Fruit fly (Drosophila melanogaster) ovary, adult (tissue): ENCODE data around the gene Mst77Y-4.
"Not testable (repeated sequence)": the region's sequence is repeated elsewhere in the genome, so short reads cannot be mapped to it uniquely, and the experiment has no call there.

Source experiments
- CG17801 ChIP-seq: fragments of 200-800 bp; optimal IDR thresholded peaks from 2 replicates; lab custom pipeline; 2019; ENCODE audit warnings: missing biosample characterization, mild to moderate bottlenecking, missing genetic modification characterization, moderate library complexity; ENCODE audit not compliant: partially characterized antibody

Gene Mst77Y-4

DNA sequence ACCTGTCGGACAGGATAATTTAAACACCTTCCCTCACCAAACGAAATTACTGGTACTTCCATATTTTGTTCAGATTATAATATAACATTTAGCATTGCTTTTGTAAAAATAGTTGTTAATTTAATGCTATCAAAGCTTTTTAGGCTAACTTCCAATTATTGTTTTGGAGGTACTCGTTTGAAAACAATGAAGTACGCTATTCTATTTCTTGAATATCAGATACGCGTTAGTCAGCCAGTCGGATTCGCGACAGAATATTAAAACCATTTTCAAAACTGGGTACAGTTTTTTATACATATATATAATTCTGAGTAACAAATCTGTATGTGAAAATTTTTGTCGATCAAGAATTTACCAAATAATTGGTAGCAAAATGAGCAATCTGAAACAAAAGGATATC, at the start of gene Mst77Y-4:
Mst77Y-4 (plus strand) TSS at position 301 of the 400 bp plus-strand sequence.
- not testable (repeated sequence) for TF ChIP-seq CG17801 (GFP tag; lab: Kevin White, UChicago)

DNA sequence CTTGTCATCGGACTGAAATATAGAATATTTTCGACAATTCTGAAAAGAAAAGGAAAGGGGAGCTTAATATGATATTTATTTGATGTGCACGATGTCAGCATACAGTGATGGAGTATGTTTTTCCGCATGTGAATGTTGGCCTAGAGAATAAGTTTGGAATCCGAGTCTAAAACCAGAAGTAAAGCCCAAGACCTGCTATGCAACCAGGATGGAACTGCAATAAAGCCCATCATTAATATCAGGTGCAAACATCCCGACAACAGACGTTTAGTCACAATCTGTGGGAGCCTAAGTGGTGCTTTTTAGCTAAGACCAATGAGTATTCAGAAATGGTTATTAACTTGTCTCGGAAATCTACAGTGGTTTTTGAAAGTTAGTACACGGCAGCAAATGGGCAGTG, 31.5 kb upstream of the Mst77Y-4 start, which contains the start of gene CG46192:
CG46192 (minus strand) TSS at position 101 of the 400 bp plus-strand sequence.
- not testable (repeated sequence) for TF ChIP-seq CG17801 (GFP tag; lab: Kevin White, UChicago)

DNA sequence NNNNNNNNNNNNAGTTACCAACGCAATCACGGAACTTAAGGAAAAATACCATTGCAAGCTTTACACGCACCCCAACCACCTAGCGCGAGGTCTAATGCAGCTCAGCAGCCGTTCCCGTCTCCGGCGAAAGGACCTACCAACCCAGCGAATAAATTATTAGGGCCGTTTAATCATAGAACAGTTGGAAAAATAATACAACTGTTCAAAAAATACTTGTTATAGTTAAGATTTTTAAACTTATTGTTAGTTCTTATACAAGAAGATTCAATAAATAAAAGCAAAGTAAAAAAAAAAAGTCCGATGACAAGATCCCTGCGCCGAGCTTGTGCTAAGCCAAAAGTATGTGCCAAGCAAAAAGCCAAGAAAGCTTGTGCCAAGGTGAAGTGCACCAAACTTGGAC, 21.9 kb upstream of the Mst77Y-4 start, which contains the start of gene CG46193:
CG46193 (plus strand) TSS at position 301 of the 400 bp plus-strand sequence.
- not testable (repeated sequence) for TF ChIP-seq CG17801 (GFP tag; lab: Kevin White, UChicago)

DNA sequence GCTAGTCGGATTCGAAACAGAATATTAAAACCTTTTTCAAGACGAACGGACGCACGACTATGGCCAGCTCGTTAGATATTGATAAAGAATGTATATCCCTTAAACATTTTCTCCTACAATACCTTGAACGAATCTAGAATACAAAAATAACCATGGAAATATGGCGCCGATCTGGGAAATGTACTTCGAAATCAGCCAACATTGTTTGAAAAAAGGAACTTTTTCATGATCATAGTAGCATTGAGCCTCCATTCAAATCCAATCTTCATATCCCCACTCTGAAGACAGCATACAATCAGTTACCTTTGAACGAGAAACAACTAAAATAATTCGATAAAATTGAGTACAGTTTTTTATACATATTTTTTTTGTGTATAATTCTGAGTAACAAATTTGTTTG, 4.2 kb downstream of the Mst77Y-4 start, which contains the start of gene CG45764:
CG45764 (plus strand) TSS at position 301 of the 400 bp plus-strand sequence.
- TF ChIP-seq CG17801 (GFP tag; lab: Kevin White, UChicago), result not testable (repeated sequence)
